Worm (Caenorhabditis elegans) whole organism, midembryonic: ENCODE measurements around the gene ttr-54.

Experiments used
- T22C8.4 ChIP-seq: fragments of 200-800 bp; sonication (Bioruptor generic); IDR thresholded peaks from 2 replicates; pipeline ENCODE4 v1.3.6; 2022; ENCODE audit warnings: missing genetic modification characterization, missing compliant biosample characterization
- cog-1 ChIP-seq: sonication (generic microtip); optimal IDR thresholded peaks from 2 replicates; lab custom pipeline; 2016; ENCODE audit warnings: missing genetic modification characterization, missing compliant biosample characterization
- flt-1 ChIP-seq: fragments of 200-800 bp; sonication (Bioruptor generic); IDR thresholded peaks from 2 replicates; pipeline ENCODE4 v1.3.6; 2022; ENCODE audit warnings: missing genetic modification characterization, missing compliant biosample characterization
- klf-2 ChIP-seq: fragments of 200-800 bp; sonication (Bioruptor generic); conservative IDR thresholded peaks from 2 replicates; pipeline ENCODE4 v1.3.6; 2022; ENCODE audit warnings: missing genetic modification reagents, missing genetic modification characterization, missing compliant biosample characterization
- med-1 ChIP-seq: sonication (generic microtip); optimal IDR thresholded peaks from 2 replicates; lab custom pipeline; 2017; ENCODE audit warnings: missing genetic modification characterization, mild to moderate bottlenecking, missing compliant biosample characterization, antibody characterized with exemption, missing genetic modification reagents; ENCODE audit not compliant: insufficient read depth
- ref-1 ChIP-seq: fragments of 200-800 bp; sonication (Bioruptor generic); conservative IDR thresholded peaks from 2 replicates; pipeline ENCODE4 v1.3.6; 2022; ENCODE audit warnings: missing genetic modification reagents, missing genetic modification characterization, missing compliant biosample characterization
- tab-1 ChIP-seq: fragments of 200-800 bp; sonication (Bioruptor generic); IDR thresholded peaks from 2 replicates; pipeline ENCODE4 v1.3.6; 2022; ENCODE audit warnings: missing genetic modification characterization, missing compliant biosample characterization
- ztf-23 ChIP-seq: fragments of 200-800 bp; sonication (Bioruptor generic); IDR thresholded peaks from 2 replicates; pipeline ENCODE4 v1.3.6; 2022; ENCODE audit warnings: missing genetic modification reagents, missing genetic modification characterization, missing compliant biosample characterization
- ztf-29 ChIP-seq: fragments of 200-800 bp; sonication (Bioruptor generic); IDR thresholded peaks from 2 replicates; pipeline ENCODE4 v1.3.6; 2022; ENCODE audit warnings: missing genetic modification reagents, missing genetic modification characterization, missing compliant biosample characterization

Gene ttr-54

DNA sequence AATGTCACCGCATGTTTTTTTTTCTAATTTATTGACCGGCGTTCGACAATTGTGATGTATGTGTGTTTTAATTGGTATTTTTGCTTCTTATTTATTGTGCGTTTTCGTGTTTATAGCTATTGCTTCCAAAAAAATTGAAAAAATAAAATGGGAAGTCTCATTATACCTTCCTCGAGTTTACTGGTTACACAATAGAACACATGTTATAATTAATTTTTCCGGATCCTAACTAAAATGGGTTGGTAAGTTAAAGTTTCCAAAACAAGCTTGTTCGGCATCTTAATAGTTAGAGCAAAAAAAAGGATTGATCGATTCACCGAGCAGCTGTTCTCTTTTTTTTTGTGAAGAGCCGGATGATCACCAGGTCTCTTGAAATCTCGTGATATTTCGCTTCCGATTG, at the start of gene ttr-54:
TSS of gene ttr-54 (plus strand) at position 301 of the 400 bp plus-strand sequence.
- TF ChIP-seq ref-1 (GFP tag; lab: Robert Waterston, UW): no peak
- no peak for TF ChIP-seq cog-1 (tag; lab: Kevin White, UChicago)
- TF ChIP-seq ztf-23 (GFP tag; lab: Robert Waterston, UW): no peak
- no peak for TF ChIP-seq T22C8.4 (GFP tag; lab: Robert Waterston, UW)
- no peak for TF ChIP-seq med-1 (GFP tag; lab: Kevin White, UChicago)
- no peak for TF ChIP-seq tab-1 (GFP tag; lab: Robert Waterston, UW)
- TF ChIP-seq flt-1: no peak
- TF ChIP-seq ztf-29 (GFP tag; lab: Robert Waterston, UW): no peak
- no peak for TF ChIP-seq klf-2 (GFP tag; lab: Robert Waterston, UW)

DNA sequence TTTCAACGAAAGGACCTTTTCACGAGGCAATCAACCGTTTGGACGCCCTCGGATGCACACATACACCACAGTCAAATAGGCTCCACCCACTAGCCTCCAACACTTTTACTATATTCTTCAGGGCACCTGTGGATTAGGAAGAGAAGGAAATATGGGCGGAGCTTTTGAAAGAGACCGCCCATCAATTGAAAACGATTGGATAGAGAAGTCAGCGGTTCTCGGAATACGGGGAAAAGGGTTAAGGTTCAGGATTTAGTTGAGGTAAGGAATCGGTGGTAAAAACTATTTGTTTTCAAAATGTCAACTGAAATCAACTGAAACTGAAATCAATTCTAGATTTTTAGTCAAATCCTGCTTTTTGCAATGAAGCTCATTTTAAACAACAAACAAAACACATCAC, 45.2 kb upstream of the ttr-54 start, which contains the start of gene egl-38:
TSS of gene egl-38 (minus strand) at position 101 of the 400 bp plus-strand sequence.
- TF ChIP-seq klf-2 (GFP tag; lab: Robert Waterston, UW): no peak
- no peak for TF ChIP-seq ztf-23 (GFP tag; lab: Robert Waterston, UW)
- no peak for TF ChIP-seq cog-1 (tag; lab: Kevin White, UChicago)
- TF ChIP-seq flt-1: no peak
- TF ChIP-seq med-1 (GFP tag; lab: Kevin White, UChicago): no peak
- no peak for TF ChIP-seq ref-1 (GFP tag; lab: Robert Waterston, UW)
- TF ChIP-seq tab-1 (GFP tag; lab: Robert Waterston, UW): no peak
- TF ChIP-seq T22C8.4 (GFP tag; lab: Robert Waterston, UW): no peak
- no peak for TF ChIP-seq ztf-29 (GFP tag; lab: Robert Waterston, UW)

ce11 chrIV:10110870-10111269, 44.7 kb upstream of the ttr-54 start:
- TF ChIP-seq cog-1 (tag; lab: Kevin White, UChicago) (no peak), ztf-23 (GFP tag; lab: Robert Waterston, UW) (no peak), ref-1 (GFP tag; lab: Robert Waterston, UW) (no peak), klf-2 (GFP tag; lab: Robert Waterston, UW) (no peak), ztf-29 (GFP tag; lab: Robert Waterston, UW) (no peak), med-1 (GFP tag; lab: Kevin White, UChicago) (no peak)

DNA sequence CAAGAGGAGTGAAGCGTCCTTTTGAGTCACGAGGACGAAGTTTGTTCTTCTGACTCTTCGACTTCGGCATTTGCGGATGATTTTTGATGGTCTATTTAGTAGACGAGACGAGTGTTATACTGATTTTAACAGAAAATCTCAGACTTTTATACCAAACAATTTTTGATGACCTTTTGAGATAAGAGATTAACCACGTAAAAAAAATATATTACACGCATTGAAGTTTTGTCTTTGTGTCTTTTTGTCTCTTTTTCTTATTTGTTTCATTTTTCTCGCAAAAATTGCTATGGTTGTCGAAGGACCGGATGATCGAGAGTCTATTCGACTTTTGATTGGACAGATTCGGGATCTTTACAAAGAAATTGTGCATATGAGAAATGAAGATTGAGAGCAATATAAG, 44.1 kb upstream of the ttr-54 start, which contains the start of gene spch-1:
TSS of gene spch-1 (minus strand) at position 101 of the 400 bp plus-strand sequence.
- TF ChIP-seq tab-1 (GFP tag; lab: Robert Waterston, UW) (no peak), klf-2 (GFP tag; lab: Robert Waterston, UW) (no peak), flt-1 (no peak), cog-1 (tag; lab: Kevin White, UChicago) (no peak)

DNA sequence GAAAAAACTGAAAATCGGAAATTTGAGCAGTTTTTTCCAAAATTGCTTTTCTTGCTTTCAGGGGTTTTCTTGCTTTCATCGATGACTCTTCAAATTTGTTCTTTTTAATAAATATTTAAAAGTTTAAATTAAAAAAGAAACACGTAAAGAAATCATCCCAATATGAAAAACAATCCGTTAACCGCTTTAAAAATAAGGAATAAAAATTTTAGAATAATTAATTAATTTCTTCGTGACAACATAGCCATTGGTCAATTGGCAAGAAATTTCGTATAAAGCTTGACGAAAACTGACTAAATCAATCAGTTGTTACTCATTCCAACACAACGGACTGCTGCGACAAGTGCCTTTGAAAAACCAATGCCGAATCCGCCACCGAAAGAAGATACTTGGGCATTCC, 43.0 kb upstream of the ttr-54 start, which contains the start of gene nsph-3.2:
TSS of gene nsph-3.2 (plus strand) at position 301 of the 400 bp plus-strand sequence.
- TF ChIP-seq ref-1 (GFP tag; lab: Robert Waterston, UW) (no peak), cog-1 (tag; lab: Kevin White, UChicago) (no peak), klf-2 (GFP tag; lab: Robert Waterston, UW) (no peak), tab-1 (GFP tag; lab: Robert Waterston, UW) (no peak), ztf-29 (GFP tag; lab: Robert Waterston, UW) (no peak), med-1 (GFP tag; lab: Kevin White, UChicago) (no peak), flt-1 (no peak), T22C8.4 (GFP tag; lab: Robert Waterston, UW) (no peak), ztf-23 (GFP tag; lab: Robert Waterston, UW) (no peak)

DNA sequence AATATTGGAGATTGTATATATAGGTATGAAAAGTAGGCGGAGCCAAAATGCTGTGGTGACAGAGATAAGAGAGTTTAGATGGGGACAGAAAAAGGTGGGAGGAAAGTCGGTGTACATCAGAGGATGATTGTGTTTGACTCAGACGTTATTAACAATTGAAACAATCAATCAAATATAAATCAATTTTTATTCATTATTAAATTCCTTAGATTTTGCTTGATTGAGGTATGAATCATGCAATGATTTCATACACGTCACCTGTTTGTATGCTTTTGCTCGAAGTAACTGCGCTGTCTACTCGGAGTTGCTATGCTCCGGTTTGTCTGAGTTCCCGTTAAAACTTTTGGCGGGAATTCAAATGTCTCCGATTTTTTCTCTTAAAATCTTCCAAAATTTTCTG, 40.4 kb upstream of the ttr-54 start, which contains the start of gene C04G2.10:
TSS of gene C04G2.10 (plus strand) at position 301 of the 400 bp plus-strand sequence.
- TF ChIP-seq ztf-29 (GFP tag; lab: Robert Waterston, UW): no peak
- no peak for TF ChIP-seq ztf-23 (GFP tag; lab: Robert Waterston, UW)
- TF ChIP-seq ref-1 (GFP tag; lab: Robert Waterston, UW): no peak
- TF ChIP-seq cog-1 (tag; lab: Kevin White, UChicago): no peak
- no peak for TF ChIP-seq T22C8.4 (GFP tag; lab: Robert Waterston, UW)
- TF ChIP-seq tab-1 (GFP tag; lab: Robert Waterston, UW): no peak
- TF ChIP-seq klf-2 (GFP tag; lab: Robert Waterston, UW): no peak
- TF ChIP-seq med-1 (GFP tag; lab: Kevin White, UChicago): no peak

ce11 chrIV:10116765-10117164, 38.8 kb upstream of the ttr-54 start:
- TF ChIP-seq cog-1 (tag; lab: Kevin White, UChicago) (no peak), ztf-23 (GFP tag; lab: Robert Waterston, UW) (no peak), tab-1 (GFP tag; lab: Robert Waterston, UW) (no peak), T22C8.4 (GFP tag; lab: Robert Waterston, UW) (no peak), flt-1 (no peak)

DNA sequence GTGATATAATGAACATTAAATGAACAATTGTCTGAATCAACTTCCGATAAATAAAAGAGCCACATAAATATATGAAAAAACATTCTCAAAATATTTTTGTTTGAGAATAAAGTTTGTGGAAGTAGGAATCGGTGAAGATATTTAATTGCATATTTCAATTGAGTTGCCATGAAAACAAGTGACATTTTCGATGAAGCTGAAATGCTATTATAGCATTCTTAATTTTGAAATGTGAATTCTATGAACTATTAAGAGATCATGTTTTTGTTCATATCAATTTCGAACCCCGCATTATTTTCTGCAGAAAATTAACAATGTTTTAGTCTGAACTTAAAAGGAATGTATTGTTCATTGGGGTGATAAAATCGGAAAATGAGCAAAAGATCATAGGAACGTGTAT, 33.4 kb upstream of the ttr-54 start, which contains the start of gene irld-21:
TSS of gene irld-21 (minus strand) at position 101 of the 400 bp plus-strand sequence.
- TF ChIP-seq ztf-23 (GFP tag; lab: Robert Waterston, UW): no peak
- TF ChIP-seq ztf-29 (GFP tag; lab: Robert Waterston, UW): no peak
- TF ChIP-seq klf-2 (GFP tag; lab: Robert Waterston, UW): no peak
- no peak for TF ChIP-seq flt-1
- no peak for TF ChIP-seq cog-1 (tag; lab: Kevin White, UChicago)
- TF ChIP-seq ref-1 (GFP tag; lab: Robert Waterston, UW): no peak
- TF ChIP-seq tab-1 (GFP tag; lab: Robert Waterston, UW): no peak
- no peak for TF ChIP-seq med-1 (GFP tag; lab: Kevin White, UChicago)
- no peak for TF ChIP-seq T22C8.4 (GFP tag; lab: Robert Waterston, UW)

DNA sequence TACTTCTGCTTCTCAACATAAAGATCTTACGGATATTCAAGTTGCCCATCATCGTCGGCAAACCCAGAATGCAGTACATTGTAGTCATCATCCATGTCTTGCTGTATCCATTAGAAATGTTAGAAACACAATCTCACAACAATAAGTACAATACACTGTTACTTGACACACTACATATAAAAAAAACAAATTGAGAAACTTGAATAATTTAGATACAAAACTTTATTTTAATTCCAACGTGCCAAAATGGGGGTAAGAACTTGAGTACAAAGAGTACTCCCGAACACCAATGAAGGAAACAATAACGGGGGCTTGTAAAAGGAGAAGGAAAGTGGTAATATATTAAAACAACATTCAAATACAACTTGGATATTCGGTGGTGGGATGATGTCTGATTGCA, 29.0 kb upstream of the ttr-54 start, which contains the start of gene ctf-18:
TSS of gene ctf-18 (minus strand) at position 101 of the 400 bp plus-strand sequence.
- no peak for TF ChIP-seq ref-1 (GFP tag; lab: Robert Waterston, UW)
- no peak for TF ChIP-seq tab-1 (GFP tag; lab: Robert Waterston, UW)
- no peak for TF ChIP-seq ztf-29 (GFP tag; lab: Robert Waterston, UW)
- no peak for TF ChIP-seq cog-1 (tag; lab: Kevin White, UChicago)
- no peak for TF ChIP-seq klf-2 (GFP tag; lab: Robert Waterston, UW)
- TF ChIP-seq ztf-23 (GFP tag; lab: Robert Waterston, UW): no peak
- TF ChIP-seq T22C8.4 (GFP tag; lab: Robert Waterston, UW): no peak
- no peak for TF ChIP-seq med-1 (GFP tag; lab: Kevin White, UChicago)
- no peak for TF ChIP-seq flt-1
